Worm (Caenorhabditis elegans): ENCODE data around the gene mig-5.

- TF ChIP-seq lsy-2 (tag; optimal IDR thresholded peaks at IDR 0.05): no peak
- TF ChIP-seq mep-1 (tag; optimal IDR thresholded peaks at IDR 0.05): no peak
- no peak for TF ChIP-seq ceh-39 (tag; optimal IDR thresholded peaks at IDR 0.05)
- TF ChIP-seq flh-1 (GFP tag; optimal IDR thresholded peaks at IDR 0.05): no peak
- no peak for TF ChIP-seq hlh-1 (tag; optimal IDR thresholded peaks at IDR 0.05)
- TF ChIP-seq elt-1 (tag; optimal IDR thresholded peaks at IDR 0.05; ENCODE audit: borderline replicate concordance, insufficient read depth): no peak
- TF ChIP-seq unc-62 (GFP tag; optimal IDR thresholded peaks at IDR 0.05): no peak
- TF ChIP-seq ztf-11 (tag; optimal IDR thresholded peaks at IDR 0.05): no peak
- no peak for TF ChIP-seq nhr-76 (tag; optimal IDR thresholded peaks at IDR 0.05)
- no peak for TF ChIP-seq nhr-237 (tag; optimal IDR thresholded peaks at IDR 0.05)
- TF ChIP-seq pha-4 (tag; optimal IDR thresholded peaks at IDR 0.05): no peak
- no peak for TF ChIP-seq nhr-12 (tag; optimal IDR thresholded peaks at IDR 0.05)
- no peak for TF ChIP-seq ceh-83 (GFP tag; optimal IDR thresholded peaks at IDR 0.05)
Measured at ce11 chrII:8149930-8150329, 34.9 kb downstream of the mig-5 start, which contains the start of gene F10B5.3.

Measured in whole organism, mixed stage, embryonic.